Fruit fly (Drosophila melanogaster): ENCODE results near the gene CG42504.

The CG42504 gene

dm6 chr3R:12078961-12079360 lies 47.4 kb upstream of the CG42504 start (continued):
- peak; percentile 72 for TF ChIP-seq Oli (tag; optimal IDR thresholded peaks at IDR 0.05)
- TF ChIP-seq CG17385 (GFP tag; optimal IDR thresholded peaks at IDR 0.05), result peak; percentile 72
- TF ChIP-seq al (GFP tag; IDR thresholded peaks at IDR 0.05), result peak; percentile 57; the same call in 1 of the 2 replicates
- TF ChIP-seq CG2199 (GFP tag; IDR thresholded peaks at IDR 0.05), result no peak
- TF ChIP-seq CG12155 (GFP tag; optimal IDR thresholded peaks at IDR 0.05), result peak; percentile 40
- peak; percentile 77 for TF ChIP-seq CG15514 (GFP tag; optimal IDR thresholded peaks at IDR 0.05)
- 0 out of 3 replicates have a peak, but pooled peaks have one; percentile 10 for TF ChIP-seq jigr1 (GFP tag; IDR thresholded peaks at IDR 0.05)
- TF ChIP-seq CG14441 (GFP tag; IDR thresholded peaks at IDR 0.05), result peak; percentile 85
- TF ChIP-seq br (optimal IDR thresholded peaks at IDR 0.05), result no peak
- TF ChIP-seq ash1 (GFP tag; optimal IDR thresholded peaks at IDR 0.05), result no peak
- TF ChIP-seq CG7556 (GFP tag; optimal IDR thresholded peaks at IDR 0.05), result no peak
- TF ChIP-seq CG4707 (GFP tag; optimal IDR thresholded peaks at IDR 0.05), result no peak
- no peak for TF ChIP-seq zf30C (GFP tag; optimal IDR thresholded peaks at IDR 0.05)
- TF ChIP-seq zen2 (GFP tag; IDR thresholded peaks at IDR 0.05; ENCODE audit: partially characterized antibody), result no peak
- TF ChIP-seq twi (tag; optimal IDR thresholded peaks at IDR 0.05), result no peak
- peak; percentile 81 for TF ChIP-seq CG11085 (GFP tag; IDR thresholded peaks at IDR 0.05)
- TF ChIP-seq knrl (GFP tag; IDR thresholded peaks at IDR 0.05; ENCODE audit: partially characterized antibody), result no peak
- peak; percentile 40; the same call in 1 of the 2 replicates for TF ChIP-seq Ravus (GFP tag; IDR thresholded peaks at IDR 0.05)
- no peak for TF ChIP-seq maf-S (GFP tag; optimal IDR thresholded peaks at IDR 0.05)
- TF ChIP-seq Gsc (GFP tag; IDR thresholded peaks at IDR 0.05), result no peak
- no peak for TF ChIP-seq CG14965 (GFP tag; optimal IDR thresholded peaks at IDR 0.05; ENCODE audit: borderline replicate concordance)
- TF ChIP-seq CG4424 (GFP tag; optimal IDR thresholded peaks at IDR 0.05), result peak; percentile 53
- peak; percentile 41 for TF ChIP-seq CG9437 (GFP tag; optimal IDR thresholded peaks at IDR 0.05)
- TF ChIP-seq CG5953 (GFP tag; IDR thresholded peaks at IDR 0.05), result peak; percentile 24; the same call in 1 of the 2 replicates
- peak; percentile 87 for TF ChIP-seq dysf (GFP tag; IDR thresholded peaks at IDR 0.05)
- peak; percentile 27; the same call in 1 of the 2 replicates for TF ChIP-seq Poxn (GFP tag; IDR thresholded peaks at IDR 0.05)
- peak; percentile 71; the same call in 2 of the 3 replicates for TF ChIP-seq H15 (GFP tag; IDR thresholded peaks at IDR 0.05)
- TF ChIP-seq CG7372 (GFP tag; IDR thresholded peaks at IDR 0.05), result peak; percentile 78
- no peak for TF ChIP-seq pita (GFP tag; optimal IDR thresholded peaks at IDR 0.05)
- no peak for TF ChIP-seq CG2202 (tag; optimal IDR thresholded peaks at IDR 0.05)
- TF ChIP-seq Asciz (GFP tag; optimal IDR thresholded peaks at IDR 0.05), result peak; percentile 56
- no peak for TF ChIP-seq CG17186 (GFP tag; optimal IDR thresholded peaks at IDR 0.05)
- no peak for TF ChIP-seq CG4617 (GFP tag; optimal IDR thresholded peaks at IDR 0.05; ENCODE audit: borderline replicate concordance)
- TF ChIP-seq fd102C (GFP tag; optimal IDR thresholded peaks at IDR 0.05), result no peak
- TF ChIP-seq Lhr (GFP tag; optimal IDR thresholded peaks at IDR 0.05), result no peak
- TF ChIP-seq Dfd (GFP tag; optimal IDR thresholded peaks at IDR 0.05), result no peak
- peak; percentile 36; the same call in 1 of the 2 replicates for TF ChIP-seq chm (GFP tag; IDR thresholded peaks at IDR 0.05)
- peak; percentile 77 for TF ChIP-seq Fer3 (tag; optimal IDR thresholded peaks at IDR 0.05)
- 0 out of 2 replicates have a peak, but pooled peaks have one; percentile 21 for TF ChIP-seq CG17612 (GFP tag; IDR thresholded peaks at IDR 0.05)
- TF ChIP-seq CG16815 (GFP tag; optimal IDR thresholded peaks at IDR 0.05), result peak; percentile 42
- TF ChIP-seq ci (GFP tag; IDR thresholded peaks at IDR 0.05), result peak; percentile 91
- TF ChIP-seq CG14014 (GFP tag; IDR thresholded peaks at IDR 0.05), result peak; percentile 82
- TF ChIP-seq Mes4 (GFP tag; optimal IDR thresholded peaks at IDR 0.05), result no peak
- TF ChIP-seq CG8290 (GFP tag; optimal IDR thresholded peaks at IDR 0.05), result no peak
- TF ChIP-seq CG8290 (tag; optimal IDR thresholded peaks at IDR 0.05), result no peak
- no peak for TF ChIP-seq Dek (tag; optimal IDR thresholded peaks at IDR 0.05)
- no peak for TF ChIP-seq CG1832 (GFP tag; optimal IDR thresholded peaks at IDR 0.05)
- TF ChIP-seq CG6689 (GFP tag; IDR thresholded peaks at IDR 0.05), result peak; percentile 83
- peak; percentile 59; the same call in 1 of the 2 replicates for TF ChIP-seq CG43689 (GFP tag; IDR thresholded peaks at IDR 0.05)
- TF ChIP-seq tin (GFP tag; optimal IDR thresholded peaks at IDR 0.05), result peak; percentile 53
- TF ChIP-seq insv (GFP tag; optimal IDR thresholded peaks at IDR 0.05), result no peak
- peak; percentile 77; the same call in 2 of the 3 replicates for TF ChIP-seq CG11456 (GFP tag; IDR thresholded peaks at IDR 0.05)
